Fruit fly (Drosophila melanogaster) whole organism, wandering third instar larva: ENCODE measurements around the gene dpr16.

Experiments used
- CG9705 ChIP-seq: fragments of 200-800 bp; sonication (Bioruptor generic); optimal IDR thresholded peaks from 2 replicates; lab custom pipeline; 2018; ENCODE audit warnings: missing biosample characterization, mild to moderate bottlenecking, missing genetic modification characterization
- CrebA ChIP-seq: fragments of 200-800 bp; sonication (Bioruptor generic); optimal IDR thresholded peaks from 2 replicates; lab custom pipeline; 2016; ENCODE audit warnings: missing biosample characterization, mild to moderate bottlenecking, missing genetic modification characterization, borderline replicate concordance
- Hnf4 ChIP-seq: fragments of 200-800 bp; sonication (Bioruptor generic); optimal IDR thresholded peaks from 2 replicates; lab custom pipeline; 2016; ENCODE audit warnings: missing biosample characterization, mild to moderate bottlenecking, missing genetic modification characterization
- OdsH ChIP-seq: fragments of 200-800 bp; sonication (Bioruptor generic); optimal IDR thresholded peaks from 2 replicates; lab custom pipeline; 2016; ENCODE audit warnings: missing biosample characterization, mild to moderate bottlenecking, missing genetic modification characterization
- br ChIP-seq: fragments of 200-800 bp; sonication (Bioruptor generic); optimal IDR thresholded peaks from 2 replicates; lab custom pipeline; 2016; ENCODE audit warnings: missing biosample characterization, missing genetic modification characterization
- dsf ChIP-seq: sonication (Bioruptor generic); optimal IDR thresholded peaks from 2 replicates; lab custom pipeline; 2016; ENCODE audit warnings: missing biosample characterization, missing genetic modification characterization, borderline replicate concordance
- h ChIP-seq: fragments of 200-800 bp; sonication (Bioruptor generic); optimal IDR thresholded peaks from 3 replicates; lab custom pipeline; 2016; ENCODE audit warnings: missing biosample characterization, mild to moderate bottlenecking, missing genetic modification characterization
- pan ChIP-seq: fragments of >200 bp; optimal IDR thresholded peaks from 2 replicates; lab custom pipeline; 2017

- TF ChIP-seq dsf (GFP tag; lab: Kevin White, UChicago), result no peak
- TF ChIP-seq CG9705 (GFP tag; lab: Kevin White, UChicago), result no peak
- no peak for TF ChIP-seq br (GFP tag; lab: Kevin White, UChicago)
- no peak for TF ChIP-seq Hnf4 (GFP tag; lab: Kevin White, UChicago)
- no peak for TF ChIP-seq pan (lab: Kevin White, UChicago)
- TF ChIP-seq CrebA, result no peak
- TF ChIP-seq h (GFP tag; lab: Kevin White, UChicago), result no peak
- no peak for TF ChIP-seq OdsH
Measured at dm6 chr3R:5216308-5216765, 65.6 kb downstream of the dpr16 start.
